Fruit fly (Drosophila melanogaster) whole organism, wandering third instar larva: ENCODE data around the gene CG46308.

ENCODE experiments used
- CrebA ChIP-seq: fragments of 200-800 bp; sonication (Bioruptor generic); optimal IDR thresholded peaks from 2 replicates; lab custom pipeline; 2016; ENCODE audit warnings: missing biosample characterization, mild to moderate bottlenecking, missing genetic modification characterization, borderline replicate concordance
- Hr78 ChIP-seq: fragments of >200 bp; optimal IDR thresholded peaks from 2 replicates; lab custom pipeline; 2017; ENCODE audit warnings: missing biosample characterization, missing genetic modification characterization
- Jra ChIP-seq: sonication (Bioruptor generic); optimal IDR thresholded peaks from 2 replicates; lab custom pipeline; 2016; ENCODE audit warnings: missing biosample characterization, missing genetic modification characterization
- Myc ChIP-seq: fragments of >200 bp; optimal IDR thresholded peaks from 2 replicates; lab custom pipeline; 2017
- OdsH ChIP-seq: fragments of 200-800 bp; sonication (Bioruptor generic); optimal IDR thresholded peaks from 2 replicates; lab custom pipeline; 2016; ENCODE audit warnings: missing biosample characterization, mild to moderate bottlenecking, missing genetic modification characterization
- Vsx2 ChIP-seq: fragments of 200-300, 225-300 bp; sonication (Bioruptor generic); optimal IDR thresholded peaks from 2 replicates; lab custom pipeline; 2018; ENCODE audit warnings: missing biosample characterization, missing genetic modification characterization; ENCODE audit not compliant: partially characterized antibody
- br ChIP-seq: fragments of 200-800 bp; sonication (Bioruptor generic); optimal IDR thresholded peaks from 2 replicates; lab custom pipeline; 2016; ENCODE audit warnings: missing biosample characterization, missing genetic modification characterization
- ey ChIP-seq: fragments of 200-800 bp; sonication (Bioruptor generic); optimal IDR thresholded peaks from 2 replicates; lab custom pipeline; 2016; ENCODE audit warnings: missing biosample characterization, missing genetic modification characterization
- jim ChIP-seq: fragments of 175-275, 200-325 bp; sonication (Bioruptor generic); optimal IDR thresholded peaks from 2 replicates; lab custom pipeline; 2016; ENCODE audit warnings: missing biosample characterization, mild to moderate bottlenecking, missing genetic modification characterization
- psq ChIP-seq: fragments of 200-800 bp; sonication (Bioruptor generic); optimal IDR thresholded peaks from 3 replicates; lab custom pipeline; 2017; ENCODE audit warnings: missing biosample characterization, mild to moderate bottlenecking, missing genetic modification characterization, moderate library complexity

DNA sequence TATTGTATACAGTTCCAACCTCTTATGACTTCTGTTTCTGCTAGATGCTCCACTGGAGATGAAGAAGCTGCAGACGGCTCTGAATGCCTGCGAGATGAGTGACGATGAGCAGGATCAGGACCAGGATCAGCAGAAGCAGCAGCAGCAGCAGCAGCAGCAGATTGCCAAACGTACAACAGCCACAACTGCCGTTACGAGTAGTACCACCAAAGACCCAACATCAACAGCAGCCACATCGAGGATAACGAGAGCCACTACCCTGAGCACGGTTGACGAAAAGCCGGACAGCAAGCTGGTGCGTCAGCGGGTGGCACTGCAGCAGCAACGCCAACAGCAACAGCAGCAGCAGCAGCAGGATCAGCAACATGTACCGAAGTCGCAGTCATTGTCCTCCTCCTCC is 36.3 kb downstream of the CG46308 start:
- no peak for TF ChIP-seq CrebA (GFP tag; lab: Kevin White, UChicago)
- no peak for TF ChIP-seq ey
- no peak for TF ChIP-seq Myc
- no peak for TF ChIP-seq Vsx2
- TF ChIP-seq jim (GFP tag; lab: Kevin White, UChicago): no peak
- TF ChIP-seq br (GFP tag; lab: Kevin White, UChicago): no peak
- TF ChIP-seq OdsH (GFP tag; lab: Kevin White, UChicago): no peak
- TF ChIP-seq psq (GFP tag; lab: Kevin White, UChicago): no peak
- TF ChIP-seq Hr78 (GFP tag; lab: Kevin White, UChicago): no peak
- no peak for TF ChIP-seq Jra (GFP tag; lab: Kevin White, UChicago)
